Worm (Caenorhabditis elegans): ENCODE results near the gene ceh-10.

The ceh-10 gene

ce11 chrIII:5834663-5835062, 35.8 kb downstream of the ceh-10 start:
- TF ChIP-seq tbx-2 (tag; optimal IDR thresholded peaks at IDR 0.05): no peak
- peak; percentile 61 for TF ChIP-seq unc-42 (tag; optimal IDR thresholded peaks at IDR 0.05)

ce11 chrIII:5835163-5835871, 36.5 kb downstream of the ceh-10 start:
- no peak for TF ChIP-seq ceh-2 (tag; optimal IDR thresholded peaks at IDR 0.05)
- TF ChIP-seq mec-3 (tag; optimal IDR thresholded peaks at IDR 0.05; ENCODE audit: borderline replicate concordance): no peak
- no peak for TF ChIP-seq gmeb-2 (tag; optimal IDR thresholded peaks at IDR 0.05)
- no peak for TF ChIP-seq tbx-2 (tag; optimal IDR thresholded peaks at IDR 0.05)
- TF ChIP-seq rnt-1 (tag; optimal IDR thresholded peaks at IDR 0.05): peak; percentile 49
- no peak for TF ChIP-seq che-1 (tag; optimal IDR thresholded peaks at IDR 0.05)
- TF ChIP-seq ets-4 (tag; optimal IDR thresholded peaks at IDR 0.05): peak; percentile 26
- no peak for TF ChIP-seq sdc-2 (tag; optimal IDR thresholded peaks at IDR 0.05)
- peak; percentile 89 for TF ChIP-seq elt-2 (tag; optimal IDR thresholded peaks at IDR 0.05)
- peak; percentile 46 for TF ChIP-seq C08G9.2 (tag; optimal IDR thresholded peaks at IDR 0.05)
- peak; percentile 23 for TF ChIP-seq ceh-34 (tag; optimal IDR thresholded peaks at IDR 0.05)
- peak; percentile 63 for TF ChIP-seq ceh-18 (tag; optimal IDR thresholded peaks at IDR 0.05)

- TF ChIP-seq elt-4 (tag; optimal IDR thresholded peaks at IDR 0.05): no peak
- no peak for TF ChIP-seq pha-4 (tag; optimal IDR thresholded peaks at IDR 0.05)
- no peak for TF ChIP-seq ceh-48 (tag; optimal IDR thresholded peaks at IDR 0.05)
- no peak for TF ChIP-seq odd-2 (tag; optimal IDR thresholded peaks at IDR 0.05)
Measured at ce11 chrIII:5836261-5836660, 37.4 kb downstream of the ceh-10 start.

ce11 chrIII:5836816-5837215, 38.0 kb downstream of the ceh-10 start, which contains the start of gene W04D12.1:
Gene W04D12.1 (plus strand): TSS chrIII:5836926.
- no peak for TF ChIP-seq lim-6 (tag; optimal IDR thresholded peaks at IDR 0.05)
- TF ChIP-seq C38D4.7 (GFP tag; optimal IDR thresholded peaks at IDR 0.05): peak; percentile 18
- TF ChIP-seq zip-5 (tag; optimal IDR thresholded peaks at IDR 0.05): no peak
- no peak for TF ChIP-seq F13H6.1 (tag; optimal IDR thresholded peaks at IDR 0.05)
- TF ChIP-seq pax-1 (tag; optimal IDR thresholded peaks at IDR 0.05): no peak
- peak; percentile 7 for TF ChIP-seq sdc-2 (tag; optimal IDR thresholded peaks at IDR 0.05)
- no peak for TF ChIP-seq rnt-1 (tag; optimal IDR thresholded peaks at IDR 0.05)
- TF ChIP-seq pqm-1 (tag; optimal IDR thresholded peaks at IDR 0.05): no peak
- TF ChIP-seq nfya-1 (tag; optimal IDR thresholded peaks at IDR 0.05): peak; percentile 4

- no peak for TF ChIP-seq syd-9 (tag; optimal IDR thresholded peaks at IDR 0.05)
- peak; percentile 9 for TF ChIP-seq rnt-1 (tag; optimal IDR thresholded peaks at IDR 0.05)
- TF ChIP-seq ceh-9 (tag; optimal IDR thresholded peaks at IDR 0.05): no peak
- peak; percentile 39 for TF ChIP-seq ceh-18 (tag; optimal IDR thresholded peaks at IDR 0.05)
- no peak for TF ChIP-seq ref-2 (tag; optimal IDR thresholded peaks at IDR 0.05)
- peak; percentile 13 for TF ChIP-seq ets-4 (tag; optimal IDR thresholded peaks at IDR 0.05)
- no peak for TF ChIP-seq pha-4 (tag; optimal IDR thresholded peaks at IDR 0.05)
- no peak for TF ChIP-seq hlh-8 (tag; optimal IDR thresholded peaks at IDR 0.05)
- TF ChIP-seq ceh-2 (tag; optimal IDR thresholded peaks at IDR 0.05): no peak
- peak; percentile 14 for TF ChIP-seq unc-55 (GFP tag; optimal IDR thresholded peaks at IDR 0.05)
- TF ChIP-seq hlh-6 (tag; optimal IDR thresholded peaks at IDR 0.05): no peak
- no peak for TF ChIP-seq fax-1 (tag; optimal IDR thresholded peaks at IDR 0.05)
Measured at ce11 chrIII:5838159-5839046, 39.6 kb downstream of the ceh-10 start.

Data from whole organism, late embryonic.